Worm (Caenorhabditis elegans) whole organism, mixed stage, embryonic: Measurements from ENCODE around the gene nrde-4.
A peak's percentile ranks its signal among the peaks of the same experiment; 100 is the strongest.
"Not testable (repeated sequence)": the region's sequence is repeated elsewhere in the genome, so short reads cannot be mapped to it uniquely, and the experiment has no call there.

Experiments used
- blmp-1 ChIP-seq: fragments of 150-350 bp; optimal IDR thresholded peaks from 2 replicates; lab custom pipeline; 2014; ENCODE audit warnings: missing biosample characterization, missing genetic modification characterization
- ceh-39 ChIP-seq: fragments of 150-350 bp; optimal IDR thresholded peaks from 2 replicates; lab custom pipeline; 2014; ENCODE audit warnings: missing biosample characterization, missing genetic modification characterization
- ceh-43 ChIP-seq: fragments of 200-800 bp; sonication (Bioruptor generic); optimal IDR thresholded peaks from 2 replicates; lab custom pipeline; 2018; ENCODE audit warnings: mild to moderate bottlenecking, missing genetic modification characterization, moderate library complexity, missing compliant biosample characterization
- ceh-83 ChIP-seq: fragments of 200-800 bp; sonication (Bioruptor generic); optimal IDR thresholded peaks from 2 replicates; lab custom pipeline; 2018; ENCODE audit warnings: mild to moderate bottlenecking, missing genetic modification characterization, missing compliant biosample characterization
- ces-1 ChIP-seq: fragments of 150-350 bp; optimal IDR thresholded peaks from 2 replicates; lab custom pipeline; 2014; ENCODE audit warnings: missing biosample characterization, missing genetic modification reagents, missing genetic modification characterization
- cnd-1 ChIP-seq: fragments of 200-800 bp; sonication (Bioruptor generic); optimal IDR thresholded peaks from 2 replicates; lab custom pipeline; 2018; ENCODE audit warnings: mild to moderate bottlenecking, missing genetic modification characterization, missing compliant biosample characterization
- drap-1 ChIP-seq: fragments of 200-800 bp; sonication (Bioruptor generic); optimal IDR thresholded peaks from 3 replicates; lab custom pipeline; 2018; ENCODE audit warnings: mild to moderate bottlenecking, missing genetic modification characterization, missing compliant biosample characterization
- elt-1 ChIP-seq: sonication (generic microtip); optimal IDR thresholded peaks from 2 replicates; lab custom pipeline; 2017; ENCODE audit warnings: missing genetic modification characterization, mild to moderate bottlenecking, missing compliant biosample characterization, antibody characterized with exemption, moderate library complexity, borderline replicate concordance; ENCODE audit not compliant: insufficient read depth
- elt-3 ChIP-seq: fragments of 150-350 bp; optimal IDR thresholded peaks from 2 replicates; lab custom pipeline; 2014; ENCODE audit warnings: missing biosample characterization, missing genetic modification characterization
- flh-1 ChIP-seq: fragments of 200-800 bp; sonication (Bioruptor generic); optimal IDR thresholded peaks from 2 replicates; lab custom pipeline; 2018; ENCODE audit warnings: mild to moderate bottlenecking, missing genetic modification characterization, moderate library complexity, missing compliant biosample characterization
- ham-2 ChIP-seq: fragments of 200-800 bp; sonication (Bioruptor generic); optimal IDR thresholded peaks from 2 replicates; lab custom pipeline; 2018; ENCODE audit warnings: mild to moderate bottlenecking, missing genetic modification characterization, missing compliant biosample characterization
- lin-13 ChIP-seq: fragments of 150-350 bp; optimal IDR thresholded peaks from 2 replicates; lab custom pipeline; 2014; ENCODE audit warnings: missing biosample characterization, missing genetic modification characterization
- lin-32 ChIP-seq: fragments of 200-800 bp; sonication (Bioruptor generic); optimal IDR thresholded peaks from 2 replicates; lab custom pipeline; 2018; ENCODE audit warnings: mild to moderate bottlenecking, missing genetic modification characterization, missing compliant biosample characterization
- lsy-2 ChIP-seq: fragments of 150-350 bp; optimal IDR thresholded peaks from 2 replicates; lab custom pipeline; 2014; ENCODE audit warnings: missing biosample characterization, missing genetic modification characterization
- mab-5 ChIP-seq: fragments of 150-350 bp; optimal IDR thresholded peaks from 2 replicates; lab custom pipeline; 2014; ENCODE audit warnings: missing biosample characterization, missing genetic modification characterization
- mls-2 ChIP-seq: sonication (generic microtip); optimal IDR thresholded peaks from 2 replicates; lab custom pipeline; 2016; ENCODE audit warnings: mild to moderate bottlenecking, missing genetic modification characterization, moderate library complexity, missing compliant biosample characterization
- nhr-12 ChIP-seq: fragments of 150-350 bp; optimal IDR thresholded peaks from 2 replicates; lab custom pipeline; 2014; ENCODE audit warnings: missing biosample characterization, missing genetic modification characterization
- nhr-237 ChIP-seq: fragments of 150-350 bp; optimal IDR thresholded peaks from 2 replicates; lab custom pipeline; 2014; ENCODE audit warnings: missing biosample characterization, missing genetic modification characterization
- nhr-28 ChIP-seq: fragments of 150-350 bp; optimal IDR thresholded peaks from 2 replicates; lab custom pipeline; 2014; ENCODE audit warnings: missing biosample characterization, missing genetic modification characterization
- nhr-76 ChIP-seq: sonication (generic microtip); optimal IDR thresholded peaks from 2 replicates; lab custom pipeline; 2017; ENCODE audit warnings: missing biosample characterization, missing genetic modification characterization
- sem-2 ChIP-seq: fragments of 200-800 bp; sonication (Bioruptor generic); optimal IDR thresholded peaks from 2 replicates; lab custom pipeline; 2018; ENCODE audit warnings: mild to moderate bottlenecking, missing genetic modification characterization, missing compliant biosample characterization
- snpc-4 ChIP-seq: fragments of 150-350 bp; optimal IDR thresholded peaks from 2 replicates; lab custom pipeline; 2014; ENCODE audit warnings: missing biosample characterization, missing genetic modification characterization
- sptf-1 ChIP-seq: sonication (generic microtip); optimal IDR thresholded peaks from 2 replicates; lab custom pipeline; 2017; ENCODE audit warnings: mild to moderate bottlenecking, missing genetic modification characterization, moderate library complexity, missing compliant biosample characterization
- unc-120 ChIP-seq: sonication (generic microtip); optimal IDR thresholded peaks from 2 replicates; lab custom pipeline; 2017; ENCODE audit warnings: missing genetic modification characterization, missing compliant biosample characterization; ENCODE audit not compliant: poor library complexity, severe bottlenecking
- unc-39 ChIP-seq: fragments of 150-350 bp; optimal IDR thresholded peaks from 2 replicates; lab custom pipeline; 2014; ENCODE audit warnings: missing biosample characterization, missing genetic modification characterization
- ztf-11 ChIP-seq: fragments of 150-350 bp; optimal IDR thresholded peaks from 2 replicates; lab custom pipeline; 2014; ENCODE audit warnings: missing biosample characterization, missing genetic modification characterization

nrde-4 gene

ce11 chrIV:7646861-7647260 lies 7.2 kb downstream of the nrde-4 start:
- no peak for TF ChIP-seq nhr-12 (tag; lab: Kevin White, UChicago)

- no peak for TF ChIP-seq sptf-1 (tag; lab: Kevin White, UChicago)
- no peak for TF ChIP-seq unc-120 (tag; lab: Kevin White, UChicago)
- TF ChIP-seq blmp-1 = no peak
- no peak for TF ChIP-seq mab-5 (tag; lab: Kevin White, UChicago)
- no peak for TF ChIP-seq ceh-83 (GFP tag; lab: Kevin White, UChicago)
- no peak for TF ChIP-seq unc-39 (tag; lab: Kevin White, UChicago)
Measured at ce11 chrIV:7646119-7646518, 7.9 kb downstream of the nrde-4 start, which contains the start of gene hmg-5. hmg-5 (minus strand) TSS chrIV:7646219.

ce11 chrIV:7642971-7643370 lies 11.1 kb downstream of the nrde-4 start, which contains the start of gene nlp-20:
nlp-20 (minus strand) TSS chrIV:7643071.
- no peak for TF ChIP-seq mab-5 (tag; lab: Kevin White, UChicago)
- no peak for TF ChIP-seq lsy-2
- TF ChIP-seq unc-120 (tag; lab: Kevin White, UChicago) = no peak
- no peak for TF ChIP-seq ceh-39
- TF ChIP-seq lin-32 (GFP tag; lab: Kevin White, UChicago) = no peak
- TF ChIP-seq ceh-43 (GFP tag; lab: Kevin White, UChicago) = no peak
- TF ChIP-seq snpc-4 = no peak
- no peak for TF ChIP-seq cnd-1
- TF ChIP-seq unc-39 (tag; lab: Kevin White, UChicago) = no peak
- no peak for TF ChIP-seq nhr-76 (tag; lab: Kevin White, UChicago)
- TF ChIP-seq lin-13 (tag; lab: Kevin White, UChicago) = no peak
- TF ChIP-seq mls-2 (tag; lab: Kevin White, UChicago) = no peak

DNA sequence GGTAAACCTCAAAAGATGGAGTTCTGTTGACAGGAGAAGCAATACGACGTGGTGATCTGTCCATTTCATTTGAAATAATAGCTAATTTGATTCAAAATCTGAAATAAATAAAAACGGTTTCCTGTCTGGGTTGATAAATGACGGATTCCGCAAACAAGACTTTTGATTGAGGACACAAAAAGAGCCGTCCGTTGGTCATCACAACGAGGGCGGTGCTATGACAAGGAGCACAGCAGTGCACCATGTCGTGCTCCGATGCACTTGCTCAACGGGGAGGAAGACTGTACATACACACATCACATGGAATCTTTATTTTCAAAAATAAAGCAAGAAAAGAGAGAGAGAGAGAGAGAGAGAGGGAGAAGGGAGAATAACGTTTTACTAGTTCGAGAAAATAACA lies 12.3 kb downstream of the nrde-4 start, which contains the start of gene nep-16:
Gene nep-16 (minus strand): TSS at position 101 of the 400 bp plus-strand sequence.
- TF ChIP-seq ham-2 (GFP tag; lab: Kevin White, UChicago) (no peak), ceh-39 (no peak), ceh-83 (GFP tag; lab: Kevin White, UChicago) (no peak), elt-1 (tag; lab: Kevin White, UChicago) (no peak), nhr-28 (no peak)

- not testable (repeated sequence) for TF ChIP-seq drap-1; mab-5 (tag; lab: Kevin White, UChicago); nhr-12 (tag; lab: Kevin White, UChicago)
Measured at ce11 chrIV:7634578-7634977, 19.5 kb downstream of the nrde-4 start, which contains the start of gene warf-1. warf-1 (plus strand) TSS chrIV:7634786.

- TF ChIP-seq ham-2 (GFP tag; lab: Kevin White, UChicago) (no peak), lin-32 (GFP tag; lab: Kevin White, UChicago) (peak; percentile 24)
- TF ChIP-seq, all 35 proteins: peak for 1
Measured at ce11 chrIV:7633020-7633419, 21.0 kb downstream of the nrde-4 start, which contains the start of gene plp-1. plp-1 (plus strand) TSS chrIV:7633360.

DNA sequence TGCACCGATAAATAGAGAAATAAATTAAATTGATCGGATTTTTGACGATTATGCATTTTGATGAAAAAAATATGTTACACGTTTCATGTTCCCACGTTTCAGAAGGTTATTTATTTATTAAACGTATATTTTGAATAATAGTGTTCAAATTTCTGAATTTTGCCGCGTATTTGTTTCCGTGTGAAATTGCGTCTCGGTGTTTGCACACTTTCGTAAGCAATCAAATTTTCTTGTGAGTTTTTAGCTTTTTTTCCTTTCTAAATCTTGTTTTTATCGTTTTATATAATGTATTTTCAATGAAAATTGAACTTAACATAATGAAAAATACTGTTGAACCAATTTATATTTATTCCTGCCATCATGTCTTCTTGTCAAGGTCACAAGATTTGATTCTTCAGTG lies 21.5 kb downstream of the nrde-4 start, which contains the start of gene F45E4.6:
Gene F45E4.6 (minus strand): TSS at position 14 of the 400 bp plus-strand sequence.
- TF ChIP-seq blmp-1 = no peak
- TF ChIP-seq unc-120 (tag; lab: Kevin White, UChicago) = no peak
- no peak for TF ChIP-seq sem-2 (GFP tag; lab: Kevin White, UChicago)
- TF ChIP-seq ces-1 = peak; percentile 89
- TF ChIP-seq mls-2 (tag; lab: Kevin White, UChicago) = peak; percentile 28

DNA sequence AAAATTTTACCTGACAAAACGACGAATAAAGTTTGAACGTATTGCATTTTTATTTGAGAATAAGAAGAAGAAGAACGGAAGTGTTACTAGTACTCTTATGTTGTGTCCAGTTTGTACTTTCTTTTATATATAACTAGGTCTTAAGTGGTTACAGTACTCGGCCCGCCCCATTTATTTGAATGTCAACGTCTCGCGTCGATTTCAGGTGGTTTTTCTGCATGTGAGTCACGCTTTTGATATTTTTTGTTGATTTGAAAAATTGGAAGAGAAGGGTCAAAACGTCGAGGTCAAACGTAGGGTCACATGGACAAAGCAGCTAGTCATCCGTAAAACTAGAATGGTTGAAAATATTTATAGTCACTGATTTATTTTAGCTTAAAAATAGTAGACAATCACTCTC lies 25.1 kb downstream of the nrde-4 start, which contains the start of gene F45E4.5:
Gene F45E4.5 (minus strand): TSS at position 101 of the 400 bp plus-strand sequence.
- TF ChIP-seq elt-3 (tag; lab: Kevin White, UChicago) = no peak
- no peak for TF ChIP-seq nhr-237 (tag; lab: Kevin White, UChicago)
- TF ChIP-seq drap-1 = no peak
- no peak for TF ChIP-seq lsy-2
- TF ChIP-seq flh-1 = no peak
- TF ChIP-seq ztf-11 = no peak
